Fruit fly (Drosophila melanogaster): ENCODE measurements around the gene Ugt37B1.

Ugt37B1 gene

DNA sequence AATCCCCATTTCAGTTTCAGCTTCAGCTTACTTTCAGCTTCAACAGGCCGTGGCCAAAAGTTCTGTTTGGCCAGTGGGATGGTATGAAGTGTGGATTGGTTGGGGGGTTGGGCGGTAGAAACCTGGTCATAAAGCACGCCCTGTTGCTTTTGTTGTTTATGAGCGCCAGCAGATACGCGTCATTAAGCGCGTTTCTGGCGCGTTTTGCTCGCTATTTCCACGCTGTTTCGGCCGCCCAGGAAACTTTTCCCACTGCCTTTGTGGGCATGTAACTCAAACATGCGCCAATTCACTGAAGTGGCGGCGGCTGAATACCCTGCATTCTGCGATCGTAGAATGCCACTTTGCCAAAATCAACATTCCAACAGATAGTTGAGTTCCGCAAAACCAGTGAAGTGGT is 51.1 kb downstream of the Ugt37B1 start:
- TF ChIP-seq cnc (optimal IDR thresholded peaks at IDR 0.05) (no peak), CG7045 (GFP tag; optimal IDR thresholded peaks at IDR 0.05) (no peak), CG5204 (GFP tag; optimal IDR thresholded peaks at IDR 0.05) (no peak), CG1620 (GFP tag; optimal IDR thresholded peaks at IDR 0.05) (no peak), CG14711 (tag; optimal IDR thresholded peaks at IDR 0.05) (no peak), toe (GFP tag; optimal IDR thresholded peaks at IDR 0.05) (no peak), cic (GFP tag; optimal IDR thresholded peaks at IDR 0.05) (no peak), Mnt (GFP tag; optimal IDR thresholded peaks at IDR 0.05) (no peak)

All from whole organism, adult.